Fruit fly (Drosophila melanogaster) whole organism, wandering third instar larva: Measurements from ENCODE around the gene Klp64D.

Experiments
- CG32264 ChIP-seq: fragments of 200-800 bp; sonication (Bioruptor generic); optimal IDR thresholded peaks from 2 replicates; lab custom pipeline; 2016; ENCODE audit warnings: missing biosample characterization, missing genetic modification characterization
- CrebA ChIP-seq: fragments of 200-800 bp; sonication (Bioruptor generic); optimal IDR thresholded peaks from 2 replicates; lab custom pipeline; 2016; ENCODE audit warnings: missing biosample characterization, mild to moderate bottlenecking, missing genetic modification characterization, borderline replicate concordance
- Dfd ChIP-seq: fragments of >200 bp; optimal IDR thresholded peaks from 2 replicates; lab custom pipeline; 2017; ENCODE audit warnings: missing biosample characterization, missing genetic modification characterization
- HLH106 ChIP-seq: fragments of 200-800 bp; optimal IDR thresholded peaks from 3 replicates; lab custom pipeline; 2019; ENCODE audit warnings: missing biosample characterization, mild to moderate bottlenecking, missing genetic modification characterization, moderate library complexity
- Hnf4 ChIP-seq: fragments of 200-800 bp; sonication (Bioruptor generic); optimal IDR thresholded peaks from 2 replicates; lab custom pipeline; 2016; ENCODE audit warnings: missing biosample characterization, mild to moderate bottlenecking, missing genetic modification characterization
- Hr78 ChIP-seq: fragments of >200 bp; optimal IDR thresholded peaks from 2 replicates; lab custom pipeline; 2017; ENCODE audit warnings: missing biosample characterization, missing genetic modification characterization
- Mio ChIP-seq: sonication (Bioruptor generic); optimal IDR thresholded peaks from 2 replicates; lab custom pipeline; 2016; ENCODE audit warnings: missing biosample characterization, missing genetic modification characterization
- OdsH ChIP-seq: fragments of 200-800 bp; sonication (Bioruptor generic); optimal IDR thresholded peaks from 2 replicates; lab custom pipeline; 2016; ENCODE audit warnings: missing biosample characterization, mild to moderate bottlenecking, missing genetic modification characterization
- Rel ChIP-seq, 2 experiments: fragments of 200-800 bp; sonication (Bioruptor generic) in 1 of 2; optimal IDR thresholded peaks; 2 replicates in 1 of 2; 3 replicates in 1 of 2; lab custom pipeline; 2016 to 2019; ENCODE audit warnings: mild to moderate bottlenecking in 2 of 2, missing biosample characterization in 2 of 2, missing genetic modification characterization in 2 of 2, moderate library complexity in 1 of 2
- Sp1 ChIP-seq: fragments of 200-800 bp; sonication (Bioruptor generic); optimal IDR thresholded peaks from 3 replicates; lab custom pipeline; 2019; ENCODE audit warnings: missing biosample characterization, mild to moderate bottlenecking, missing genetic modification characterization, moderate library complexity
- Vsx2 ChIP-seq: fragments of 200-300, 225-300 bp; sonication (Bioruptor generic); optimal IDR thresholded peaks from 2 replicates; lab custom pipeline; 2018; ENCODE audit warnings: missing biosample characterization, missing genetic modification characterization; ENCODE audit not compliant: partially characterized antibody
- br ChIP-seq: fragments of 200-800 bp; sonication (Bioruptor generic); optimal IDR thresholded peaks from 2 replicates; lab custom pipeline; 2016; ENCODE audit warnings: missing biosample characterization, missing genetic modification characterization
- brk ChIP-seq: fragments of 200-800 bp; sonication (Bioruptor generic); optimal IDR thresholded peaks from 2 replicates; lab custom pipeline; 2016; ENCODE audit warnings: missing biosample characterization, mild to moderate bottlenecking, missing genetic modification characterization
- dl ChIP-seq, 2 experiments: fragments of 175-275, 200-275 bp in 1 of 2; fragments of 200-275 bp in 1 of 2; sonication (Bioruptor generic); optimal IDR thresholded peaks; lab custom pipeline; 2018; ENCODE audit warnings: mild to moderate bottlenecking in 2 of 2, missing biosample characterization in 2 of 2, missing genetic modification characterization in 2 of 2, moderate library complexity in 2 of 2; ENCODE audit not compliant: partially characterized antibody in 2 of 2, insufficient read depth in 1 of 2
- ey ChIP-seq: fragments of 200-800 bp; sonication (Bioruptor generic); optimal IDR thresholded peaks from 2 replicates; lab custom pipeline; 2016; ENCODE audit warnings: missing biosample characterization, missing genetic modification characterization
- foxo ChIP-seq, 2 experiments: fragments of 200-800 bp; sonication (Bioruptor generic); optimal IDR thresholded peaks; 2 replicates in 1 of 2; 3 replicates in 1 of 2; lab custom pipeline; 2016 to 2017; ENCODE audit warnings: missing biosample characterization in 2 of 2, missing genetic modification characterization in 2 of 2
- lola ChIP-seq: fragments of >200 bp; optimal IDR thresholded peaks from 2 replicates; lab custom pipeline; 2017; ENCODE audit warnings: missing biosample characterization, missing genetic modification characterization
- sv ChIP-seq: fragments of 200-800 bp; sonication (Bioruptor generic); optimal IDR thresholded peaks from 3 replicates; lab custom pipeline; 2016; ENCODE audit warnings: missing biosample characterization, missing genetic modification characterization
- tai ChIP-seq: sonication (Bioruptor generic); optimal IDR thresholded peaks from 2 replicates; lab custom pipeline; 2016; ENCODE audit warnings: missing biosample characterization, missing genetic modification characterization
- woc ChIP-seq: sonication (Bioruptor generic); optimal IDR thresholded peaks from 2 replicates; lab custom pipeline; 2016; ENCODE audit warnings: missing biosample characterization, mild to moderate bottlenecking, missing genetic modification characterization

The Klp64D gene

DNA sequence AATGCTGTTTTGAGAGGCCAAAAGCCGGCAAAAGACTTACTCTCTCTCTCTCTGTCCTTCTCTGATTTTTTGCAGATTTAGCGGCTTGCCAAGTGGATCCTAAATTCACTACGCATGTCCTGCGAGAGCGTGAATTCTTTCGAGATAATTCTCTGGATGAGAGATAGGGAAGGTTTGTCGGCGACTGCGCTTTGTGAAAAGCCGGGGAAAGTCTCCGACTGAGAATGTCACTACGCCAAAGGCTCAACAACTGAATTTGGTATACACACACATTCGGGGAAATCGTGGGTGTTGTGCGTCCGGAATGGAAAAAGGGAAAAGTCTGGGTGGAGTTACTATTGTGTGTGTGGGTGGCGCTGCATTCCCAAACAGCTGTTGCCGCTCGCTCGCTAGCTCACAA, 29.7 kb downstream of the Klp64D start:
- no peak for TF ChIP-seq HLH106 (tag; lab: Kevin White, UChicago)
- no peak for TF ChIP-seq br
- TF ChIP-seq dl (GFP tag; optimal IDR thresholded peaks at IDR 0.05; lab: Kevin White, UChicago; ENCODE audit: insufficient read depth in 1 of 2, partially characterized antibody in 2 of 2): no peak
- TF ChIP-seq woc: no peak
- TF ChIP-seq Sp1 (GFP tag; lab: Kevin White, UChicago): no peak
- no peak for TF ChIP-seq Hnf4
- no peak for TF ChIP-seq Vsx2 (GFP tag; lab: Kevin White, UChicago)
- no peak for TF ChIP-seq Mio (GFP tag; lab: Kevin White, UChicago)
- TF ChIP-seq Hr78: no peak
- no peak for TF ChIP-seq foxo (GFP tag; optimal IDR thresholded peaks at IDR 0.05; lab: Kevin White, UChicago)
- TF ChIP-seq ey (GFP tag; lab: Kevin White, UChicago): no peak
- TF ChIP-seq CG32264 (GFP tag; lab: Kevin White, UChicago): no peak
- TF ChIP-seq OdsH (GFP tag; lab: Kevin White, UChicago): no peak
- no peak for TF ChIP-seq sv (GFP tag; lab: Kevin White, UChicago)
- TF ChIP-seq Rel (GFP tag; optimal IDR thresholded peaks at IDR 0.05; lab: Kevin White, UChicago): no peak
- TF ChIP-seq Rel (tag; optimal IDR thresholded peaks at IDR 0.05; lab: Kevin White, UChicago): no peak
- TF ChIP-seq brk (GFP tag; lab: Kevin White, UChicago): no peak
- no peak for TF ChIP-seq CrebA (GFP tag; lab: Kevin White, UChicago)
- no peak for TF ChIP-seq tai (GFP tag; lab: Kevin White, UChicago)

DNA sequence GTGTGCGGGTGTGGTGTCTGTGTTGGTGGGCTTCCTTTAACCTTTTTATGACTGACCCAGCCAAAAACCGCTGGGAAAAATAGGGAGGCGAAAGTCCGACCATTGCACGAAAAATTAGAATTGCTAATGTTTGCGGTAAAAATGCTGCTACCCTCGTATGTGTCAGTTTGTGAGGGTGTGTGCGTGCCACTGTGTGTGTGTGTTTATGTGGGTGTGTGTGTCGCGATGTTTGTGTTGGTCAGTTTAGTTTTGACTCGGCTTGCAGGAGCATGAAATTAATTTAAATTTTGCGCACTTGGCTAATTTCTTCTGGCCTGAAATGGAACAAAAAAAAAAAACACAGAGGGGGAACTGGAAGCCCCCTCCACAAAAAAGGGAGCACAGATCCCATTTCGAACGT, 31.4 kb downstream of the Klp64D start:
- TF ChIP-seq lola (GFP tag; lab: Kevin White, UChicago) (no peak), Dfd (GFP tag; lab: Kevin White, UChicago) (peak; percentile 93)
- TF ChIP-seq, all 38 proteins: peak for 1
